Fruit fly (Drosophila melanogaster): Measurements from ENCODE around the gene CG10348.

- peak; percentile 60; the same call in 1 of the 2 replicates for TF ChIP-seq CG10348 (GFP tag; IDR thresholded peaks at IDR 0.05)
- no peak for TF ChIP-seq CG13204 (GFP tag; optimal IDR thresholded peaks at IDR 0.05)
- TF ChIP-seq CG9948 (tag; optimal IDR thresholded peaks at IDR 0.05), result peak; percentile 31
- peak; percentile 63 for TF ChIP-seq CG4496 (GFP tag; IDR thresholded peaks at IDR 0.05)
- TF ChIP-seq Snoo (tag; optimal IDR thresholded peaks at IDR 0.05), result no peak
- TF ChIP-seq CG12605 (GFP tag; IDR thresholded peaks at IDR 0.05), result 0 out of 2 replicates have a peak, but pooled peaks have one; percentile 22
These were observed 11.6 kb upstream of the CG10348 start for dm6 chr2L:18743896-18744295.
